Worm (Caenorhabditis elegans) whole organism, L4 larva: ENCODE data around the gene F07A11.4.

ENCODE experiments used
- D1046.2 ChIP-seq: fragments of 200-800 bp; sonication (Bioruptor generic); IDR thresholded peaks from 2 replicates; pipeline ENCODE4 v1.3.6; 2022; ENCODE audit warnings: missing genetic modification characterization, missing compliant biosample characterization
- F37D6.2 ChIP-seq: sonication (generic microtip); optimal IDR thresholded peaks from 2 replicates; lab custom pipeline; 2016; ENCODE audit warnings: mild to moderate bottlenecking, missing genetic modification characterization, missing compliant biosample characterization
- F44E2.7 ChIP-seq: fragments of 200-800 bp; sonication (Bioruptor generic); IDR thresholded peaks from 2 replicates; pipeline ENCODE4 v2.1.2; 2022; ENCODE audit warnings: missing genetic modification characterization, missing compliant biosample characterization
- T26A8.4 ChIP-seq: fragments of 200-800 bp; sonication (Bioruptor generic); IDR thresholded peaks from 2 replicates; pipeline ENCODE4 v1.3.6; 2022; ENCODE audit warnings: missing genetic modification characterization, missing compliant biosample characterization
- Y105C5A.15 ChIP-seq: fragments of 200-800 bp; sonication (Bioruptor generic); IDR thresholded peaks from 2 replicates; pipeline ENCODE4 v1.3.6; 2022; ENCODE audit warnings: missing genetic modification characterization, missing compliant biosample characterization
- Y48G9A.11 ChIP-seq: fragments of 200-800 bp; sonication (Bioruptor generic); IDR thresholded peaks from 2 replicates; pipeline ENCODE4 v1.3.6; 2022; ENCODE audit warnings: missing genetic modification reagents, missing genetic modification characterization, missing compliant biosample characterization
- Y5F2A.4 ChIP-seq: fragments of 200-800 bp; sonication (Bioruptor generic); optimal IDR thresholded peaks from 2 replicates; lab custom pipeline; 2018; ENCODE audit warnings: mild to moderate bottlenecking, missing genetic modification characterization, missing compliant biosample characterization
- Y75B8A.6 ChIP-seq: fragments of 200-800 bp; sonication (Bioruptor generic); IDR thresholded peaks from 2 replicates; pipeline ENCODE4 v1.3.6; 2022; ENCODE audit warnings: missing genetic modification reagents, missing genetic modification characterization, missing compliant biosample characterization
- ZK546.5 ChIP-seq, 2 experiments: sonication (generic microtip); optimal IDR thresholded peaks; 2 replicates each; lab custom pipeline; 2017; ENCODE audit warnings: missing biosample characterization in 2 of 2, missing genetic modification characterization in 2 of 2
- aha-1 ChIP-seq: fragments of 150-350 bp; peaks from one replicate; lab custom pipeline; 2014; ENCODE audit warnings: missing biosample characterization, missing genetic modification characterization
- arid-1 ChIP-seq: fragments of 200-800 bp; sonication (Bioruptor generic); conservative IDR thresholded peaks from 2 replicates; pipeline ENCODE4 v1.3.6; 2022; ENCODE audit warnings: missing genetic modification reagents, missing genetic modification characterization, missing compliant biosample characterization
- ceh-20 ChIP-seq: fragments of 200-800 bp; sonication (Bioruptor generic); IDR thresholded peaks from 2 replicates; pipeline ENCODE4 v1.3.6; 2022; ENCODE audit warnings: missing genetic modification reagents, missing genetic modification characterization, missing compliant biosample characterization
- ceh-44 ChIP-seq: fragments of 200-800 bp; sonication (Bioruptor generic); IDR thresholded peaks from 2 replicates; pipeline ENCODE4 v1.3.6; 2022; ENCODE audit warnings: missing genetic modification reagents, missing genetic modification characterization, missing compliant biosample characterization
- cey-2 ChIP-seq: sonication (generic microtip); optimal IDR thresholded peaks from 3 replicates; lab custom pipeline; 2017; ENCODE audit warnings: missing genetic modification characterization, mild to moderate bottlenecking, missing compliant biosample characterization, antibody characterized with exemption, borderline replicate concordance; ENCODE audit not compliant: insufficient read depth
- ctbp-1 ChIP-seq: fragments of 200-800 bp; sonication (Bioruptor generic); IDR thresholded peaks from 2 replicates; pipeline ENCODE4 v1.3.6; 2022; ENCODE audit warnings: missing genetic modification reagents, missing genetic modification characterization, missing compliant biosample characterization
- daf-16 ChIP-seq, 3 experiments: sonication (generic microtip); optimal IDR thresholded peaks; 2 replicates each; lab custom pipeline; 2016 to 2017; ENCODE audit warnings: missing genetic modification characterization in 3 of 3, missing genetic modification reagents in 3 of 3, mild to moderate bottlenecking in 2 of 3, missing compliant biosample characterization in 2 of 3, missing biosample characterization in 1 of 3, moderate library complexity in 1 of 3
- daf-8 ChIP-seq: fragments of 200-800 bp; sonication (Bioruptor generic); IDR thresholded peaks from 2 replicates; pipeline ENCODE4 v1.3.6; 2022; ENCODE audit warnings: missing genetic modification characterization, missing compliant biosample characterization
- dmd-8 ChIP-seq: fragments of 200-800 bp; sonication (Bioruptor generic); IDR thresholded peaks from 2 replicates; pipeline ENCODE4 v1.3.6; 2022; ENCODE audit warnings: missing genetic modification characterization, missing compliant biosample characterization
- dpl-1 ChIP-seq: fragments of 150-350 bp; optimal IDR thresholded peaks from 2 replicates; lab custom pipeline; 2014; ENCODE audit warnings: missing biosample characterization, missing genetic modification reagents, missing genetic modification characterization
- dve-1 ChIP-seq: sonication (generic microtip); optimal IDR thresholded peaks from 2 replicates; lab custom pipeline; 2017; ENCODE audit warnings: antibody characterized with exemption, mild to moderate bottlenecking, missing genetic modification characterization, missing compliant biosample characterization; ENCODE audit not compliant: insufficient read depth
- egl-43 ChIP-seq: fragments of 200-800 bp; sonication (Bioruptor generic); IDR thresholded peaks from 2 replicates; pipeline ENCODE4 v1.3.6; 2022; ENCODE audit warnings: missing genetic modification reagents, missing genetic modification characterization, missing compliant biosample characterization
- fkh-10 ChIP-seq: fragments of 150-350 bp; optimal IDR thresholded peaks from 2 replicates; lab custom pipeline; 2014; ENCODE audit warnings: missing biosample characterization, missing genetic modification reagents, missing genetic modification characterization
- hif-1 ChIP-seq, 2 experiments: sonication (generic microtip); optimal IDR thresholded peaks; 2 replicates each; lab custom pipeline; 2016 to 2017; ENCODE audit warnings: missing compliant biosample characterization in 2 of 2, missing genetic modification characterization in 2 of 2, missing genetic modification reagents in 2 of 2, missing genotype in 2 of 2, mild to moderate bottlenecking in 1 of 2
- hlh-11 ChIP-seq: fragments of 200-800 bp; sonication (Bioruptor generic); optimal IDR thresholded peaks from 2 replicates; lab custom pipeline; 2018; ENCODE audit warnings: mild to moderate bottlenecking, missing genetic modification characterization, missing compliant biosample characterization
- hlh-30 ChIP-seq: sonication (generic microtip); optimal IDR thresholded peaks from 2 replicates; lab custom pipeline; 2017; ENCODE audit warnings: antibody characterized with exemption, mild to moderate bottlenecking, missing genetic modification characterization, missing compliant biosample characterization; ENCODE audit not compliant: insufficient read depth
- jun-1 ChIP-seq: fragments of 150-350 bp; optimal IDR thresholded peaks from 2 replicates; lab custom pipeline; 2014; ENCODE audit warnings: missing biosample characterization, missing genetic modification reagents, missing genetic modification characterization
- lin-1 ChIP-seq: fragments of 200-800 bp; sonication (Bioruptor generic); IDR thresholded peaks from 2 replicates; pipeline ENCODE4 v1.3.6; 2022; ENCODE audit warnings: missing genetic modification reagents, missing genetic modification characterization, missing compliant biosample characterization
- lin-39 ChIP-seq: fragments of 150-350 bp; optimal IDR thresholded peaks from 2 replicates; lab custom pipeline; 2014; ENCODE audit warnings: missing biosample characterization, missing genetic modification reagents, missing genetic modification characterization
- lsy-2 ChIP-seq, 2 experiments: fragments of 150-350 bp in 1 of 2; sonication (generic microtip) in 1 of 2; optimal IDR thresholded peaks; 2 replicates each; lab custom pipeline; 2014 to 2017; ENCODE audit warnings: missing biosample characterization in 2 of 2, missing genetic modification characterization in 2 of 2
- mes-2 ChIP-seq: sonication (generic microtip); optimal IDR thresholded peaks from 2 replicates; lab custom pipeline; 2016; ENCODE audit warnings: missing genotype, mild to moderate bottlenecking, missing genetic modification characterization, missing compliant biosample characterization; ENCODE audit not compliant: poor library complexity, severe bottlenecking
- mxl-3 ChIP-seq: fragments of 200-800 bp; sonication (Bioruptor generic); optimal IDR thresholded peaks from 2 replicates; lab custom pipeline; 2018; ENCODE audit warnings: mild to moderate bottlenecking, missing genetic modification characterization, missing compliant biosample characterization
- nhr-10 ChIP-seq: fragments of 150-350 bp; optimal IDR thresholded peaks from 2 replicates; lab custom pipeline; 2014; ENCODE audit warnings: missing biosample characterization, missing genetic modification characterization
- nhr-111 ChIP-seq: fragments of 200-800 bp; sonication (Bioruptor generic); optimal IDR thresholded peaks from 2 replicates; lab custom pipeline; 2018; ENCODE audit warnings: mild to moderate bottlenecking, missing genetic modification characterization, missing compliant biosample characterization
- nhr-25 ChIP-seq: sonication (generic microtip); optimal IDR thresholded peaks from 2 replicates; lab custom pipeline; 2017; ENCODE audit warnings: missing genetic modification characterization, mild to moderate bottlenecking, missing compliant biosample characterization, antibody characterized with exemption, moderate library complexity, borderline replicate concordance; ENCODE audit not compliant: insufficient read depth
- nhr-28 ChIP-seq: fragments of 150-350 bp; optimal IDR thresholded peaks from 2 replicates; lab custom pipeline; 2014; ENCODE audit warnings: missing biosample characterization, missing genetic modification characterization
- nhr-48 ChIP-seq: sonication (generic microtip); optimal IDR thresholded peaks from 2 replicates; lab custom pipeline; 2016; ENCODE audit warnings: mild to moderate bottlenecking, missing genetic modification characterization, missing compliant biosample characterization
- nhr-77 ChIP-seq: fragments of 150-350 bp; optimal IDR thresholded peaks from 2 replicates; lab custom pipeline; 2014; ENCODE audit warnings: missing biosample characterization, missing genetic modification characterization
- php-3 ChIP-seq: fragments of 200-800 bp; sonication (Bioruptor generic); IDR thresholded peaks from 2 replicates; pipeline ENCODE4 v1.3.6; 2022; ENCODE audit warnings: missing genetic modification reagents, missing genetic modification characterization, missing compliant biosample characterization
- rbr-2 ChIP-seq: sonication (generic microtip); optimal IDR thresholded peaks from 2 replicates; lab custom pipeline; 2016; ENCODE audit warnings: missing genotype, missing genetic modification characterization, missing compliant biosample characterization
- saeg-2 ChIP-seq: fragments of 200-800 bp; sonication (Bioruptor generic); IDR thresholded peaks from 2 replicates; pipeline ENCODE4 v1.3.6; 2022; ENCODE audit warnings: missing genetic modification reagents, missing genetic modification characterization, missing compliant biosample characterization
- set-16 ChIP-seq: fragments of 200-800 bp; sonication (Bioruptor generic); IDR thresholded peaks from 2 replicates; pipeline ENCODE4 v1.3.6; 2022; ENCODE audit warnings: missing genetic modification reagents, missing genetic modification characterization, missing compliant biosample characterization
- spr-1 ChIP-seq: sonication (generic microtip); optimal IDR thresholded peaks from 2 replicates; lab custom pipeline; 2016; ENCODE audit warnings: mild to moderate bottlenecking, missing genetic modification characterization, missing compliant biosample characterization
- tag-97 ChIP-seq: fragments of 200-800 bp; sonication (Bioruptor generic); IDR thresholded peaks from 2 replicates; pipeline ENCODE4 v1.3.6; 2022; ENCODE audit warnings: missing genetic modification characterization, missing compliant biosample characterization
- unc-39 ChIP-seq: sonication (generic microtip); optimal IDR thresholded peaks from 2 replicates; lab custom pipeline; 2017; ENCODE audit warnings: missing biosample characterization, missing genetic modification characterization
- unc-62 ChIP-seq, 3 experiments: fragments of 150-350 bp in 1 of 3; sonication (generic microtip); optimal IDR thresholded peaks in 2 of 3; peaks in 1 of 3; 1 replicate in 1 of 3; 2 replicates in 2 of 3; lab custom pipeline; 2014 to 2017; ENCODE audit warnings: missing biosample characterization in 3 of 3, missing genetic modification characterization in 3 of 3, missing genetic modification reagents in 3 of 3, missing genotype in 1 of 3
- vab-7 ChIP-seq: fragments of 200-800 bp; sonication (Bioruptor generic); IDR thresholded peaks from 2 replicates; pipeline ENCODE4 v1.3.6; 2022; ENCODE audit warnings: missing genetic modification reagents, missing genetic modification characterization, missing compliant biosample characterization
- zfp-2 ChIP-seq: sonication (generic microtip); optimal IDR thresholded peaks from 2 replicates; lab custom pipeline; 2016; ENCODE audit warnings: mild to moderate bottlenecking, missing genetic modification characterization, missing compliant biosample characterization
- zip-11 ChIP-seq: fragments of 200-800 bp; sonication (Bioruptor generic); IDR thresholded peaks from 2 replicates; pipeline ENCODE4 v1.3.6; 2022; ENCODE audit warnings: missing genetic modification characterization, missing compliant biosample characterization
- zip-2 ChIP-seq: fragments of 150-350 bp; optimal IDR thresholded peaks from 2 replicates; lab custom pipeline; 2014; ENCODE audit warnings: missing biosample characterization, missing genetic modification characterization
- ztf-11 ChIP-seq: fragments of 150-350 bp; optimal IDR thresholded peaks from 2 replicates; lab custom pipeline; 2014; ENCODE audit warnings: missing biosample characterization, missing genetic modification characterization

Gene F07A11.4

ce11 chrII:11632689-11633088 lies 31.9 kb downstream of the F07A11.4 start:
- TF ChIP-seq D1046.2 (GFP tag; lab: Robert Waterston, UW) (no peak), unc-39 (tag; lab: Kevin White, UChicago) (no peak), dmd-8 (GFP tag; lab: Robert Waterston, UW) (no peak), dve-1 (tag; lab: Kevin White, UChicago) (peak; percentile 50), zip-2 (no peak), arid-1 (no peak), php-3 (GFP tag; lab: Robert Waterston, UW) (no peak), unc-62 (GFP tag; optimal IDR thresholded peaks at IDR 0.05 in 1 of 2; lab: Kevin White, UChicago) (no peak), unc-62 (tag; optimal IDR thresholded peaks at IDR 0.05; lab: Kevin White, UChicago) (no peak), rbr-2 (peak; percentile 41), spr-1 (tag; lab: Kevin White, UChicago) (no peak), ctbp-1 (GFP tag; lab: Robert Waterston, UW) (0 out of 2 replicates have a peak, but pooled peaks have one; percentile 42), F44E2.7 (GFP tag; lab: Robert Waterston, UW) (no peak), fkh-10 (GFP tag; lab: Kevin White, UChicago) (peak; percentile 29), vab-7 (GFP tag; lab: Robert Waterston, UW) (no peak; the same call in 1 of the 2 replicates), nhr-77 (tag; lab: Kevin White, UChicago) (peak; percentile 51), saeg-2 (GFP tag; lab: Robert Waterston, UW) (no peak), ceh-44 (GFP tag; lab: Robert Waterston, UW) (no peak), daf-8 (GFP tag; lab: Robert Waterston, UW) (no peak), cey-2 (tag; lab: Kevin White, UChicago) (no peak), lsy-2 (tag; optimal IDR thresholded peaks at IDR 0.05; lab: Kevin White, UChicago) (peak in 1 of 2 experiments; percentile 41), nhr-10 (tag; lab: Kevin White, UChicago) (no peak), nhr-25 (tag; lab: Kevin White, UChicago) (peak; percentile 5), ZK546.5 (tag; optimal IDR thresholded peaks at IDR 0.05; lab: Kevin White, UChicago) (no peak), lin-39 (tag; lab: Kevin White, UChicago) (no peak), zfp-2 (tag; lab: Kevin White, UChicago) (no peak), T26A8.4 (GFP tag; lab: Robert Waterston, UW) (no peak), hlh-11 (tag; lab: Kevin White, UChicago) (peak; percentile 53), hlh-30 (peak; percentile 49), daf-16 (GFP tag; optimal IDR thresholded peaks at IDR 0.05; lab: Kevin White, UChicago) (no peak), daf-16 (tag; optimal IDR thresholded peaks at IDR 0.05; lab: Kevin White, UChicago) (peak; percentile 40), lin-1 (GFP tag; lab: Robert Waterston, UW) (no peak), Y5F2A.4 (no peak), nhr-48 (tag; lab: Kevin White, UChicago) (peak; percentile 6), Y105C5A.15 (GFP tag; lab: Robert Waterston, UW) (no peak), egl-43 (GFP tag; lab: Robert Waterston, UW) (no peak), nhr-28 (peak; percentile 47), Y48G9A.11 (no peak), mxl-3 (GFP tag; lab: Kevin White, UChicago) (peak; percentile 27), nhr-111 (no peak), dpl-1 (GFP tag; lab: Kevin White, UChicago) (no peak), Y75B8A.6 (GFP tag; lab: Robert Waterston, UW) (no peak), set-16 (GFP tag; lab: Robert Waterston, UW) (peak; percentile 26; the same call in 1 of the 2 replicates), ztf-11 (tag; lab: Kevin White, UChicago) (no peak), tag-97 (GFP tag; lab: Robert Waterston, UW) (no peak), F37D6.2 (no peak), ceh-20 (GFP tag; lab: Robert Waterston, UW) (no peak), jun-1 (tag; lab: Kevin White, UChicago) (no peak), zip-11 (GFP tag; lab: Robert Waterston, UW) (no peak), aha-1 (tag; lab: Kevin White, UChicago) (peak; percentile 91), hif-1 (tag; optimal IDR thresholded peaks at IDR 0.05; lab: Kevin White, UChicago) (peak in 1 of 2 experiments; percentile 16), mes-2 (tag; lab: Kevin White, UChicago) (peak; percentile 33)
